Worm (Caenorhabditis elegans) whole organism, L4/young adult: ENCODE measurements around the gene sru-24.

Experiments used
- W03F9.2 ChIP-seq: fragments of 150-350 bp; optimal IDR thresholded peaks from 2 replicates; lab custom pipeline; 2014; ENCODE audit warnings: missing biosample characterization, missing genetic modification characterization
- dao-5 ChIP-seq: sonication (generic microtip); optimal IDR thresholded peaks from 2 replicates; lab custom pipeline; 2016; ENCODE audit warnings: missing genotype, missing genetic modification characterization, moderate library complexity, missing compliant biosample characterization

- TF ChIP-seq dao-5 (tag; lab: Kevin White, UChicago), result no peak
- no peak for TF ChIP-seq W03F9.2 (tag; lab: Kevin White, UChicago)
These were observed 13.6 kb downstream of the sru-24 start, which contains the start of gene srh-246 for ce11 chrV:657678-658077.
